Worm (Caenorhabditis elegans) whole organism, L4 larva: Measurements from ENCODE around the gene inx-18.

ENCODE experiments used
- F49E8.2 ChIP-seq: sonication (generic microtip); optimal IDR thresholded peaks from 2 replicates; lab custom pipeline; 2016; ENCODE audit warnings: missing compliant biosample characterization, mild to moderate bottlenecking, missing genetic modification characterization, borderline replicate concordance
- R02D3.7 ChIP-seq: fragments of 150-350 bp; sonication (generic microtip); optimal IDR thresholded peaks from 3 replicates; lab custom pipeline; 2014; ENCODE audit warnings: missing biosample characterization, missing genetic modification characterization
- ceh-28 ChIP-seq: fragments of 150-350 bp; optimal IDR thresholded peaks from 2 replicates; lab custom pipeline; 2014; ENCODE audit warnings: missing biosample characterization, missing genetic modification reagents, missing genetic modification characterization
- ceh-32 ChIP-seq: sonication (generic microtip); optimal IDR thresholded peaks from 2 replicates; lab custom pipeline; 2016; ENCODE audit warnings: mild to moderate bottlenecking, missing genetic modification characterization, missing compliant biosample characterization; ENCODE audit not compliant: poor library complexity
- dmd-9 ChIP-seq: fragments of 200-800 bp; sonication (Bioruptor generic); IDR thresholded peaks from 2 replicates; pipeline ENCODE4 v1.3.6; 2022; ENCODE audit warnings: missing genetic modification reagents, missing genetic modification characterization, missing compliant biosample characterization
- fkh-10 ChIP-seq: fragments of 150-350 bp; optimal IDR thresholded peaks from 2 replicates; lab custom pipeline; 2014; ENCODE audit warnings: missing biosample characterization, missing genetic modification reagents, missing genetic modification characterization
- lin-13 ChIP-seq: fragments of 150-350 bp; optimal IDR thresholded peaks from 2 replicates; lab custom pipeline; 2014; ENCODE audit warnings: missing biosample characterization, missing genetic modification reagents, missing genetic modification characterization
- nhr-11 ChIP-seq: fragments of 150-350 bp; optimal IDR thresholded peaks from 2 replicates; lab custom pipeline; 2014; ENCODE audit warnings: missing biosample characterization, missing genetic modification characterization
- nhr-25 ChIP-seq: sonication (generic microtip); optimal IDR thresholded peaks from 2 replicates; lab custom pipeline; 2017; ENCODE audit warnings: missing genetic modification characterization, mild to moderate bottlenecking, missing compliant biosample characterization, antibody characterized with exemption, moderate library complexity, borderline replicate concordance; ENCODE audit not compliant: insufficient read depth
- spr-1 ChIP-seq: sonication (generic microtip); optimal IDR thresholded peaks from 2 replicates; lab custom pipeline; 2016; ENCODE audit warnings: mild to moderate bottlenecking, missing genetic modification characterization, missing compliant biosample characterization
- unc-130 ChIP-seq: sonication (generic microtip); optimal IDR thresholded peaks from 2 replicates; lab custom pipeline; 2016; ENCODE audit warnings: missing genetic modification reagents, missing genetic modification characterization, missing compliant biosample characterization
- unc-62 ChIP-seq, 3 experiments: fragments of 150-350 bp in 1 of 3; sonication (generic microtip); optimal IDR thresholded peaks in 2 of 3; peaks in 1 of 3; 1 replicate in 1 of 3; 2 replicates in 2 of 3; lab custom pipeline; 2014 to 2017; ENCODE audit warnings: missing biosample characterization in 3 of 3, missing genetic modification characterization in 3 of 3, missing genetic modification reagents in 3 of 3, missing genotype in 1 of 3
- ztf-11 ChIP-seq: fragments of 150-350 bp; optimal IDR thresholded peaks from 2 replicates; lab custom pipeline; 2014; ENCODE audit warnings: missing biosample characterization, missing genetic modification characterization
- ztf-7 ChIP-seq: fragments of 150-350 bp; optimal IDR thresholded peaks from 2 replicates; lab custom pipeline; 2014; ENCODE audit warnings: missing biosample characterization, missing genetic modification characterization

DNA sequence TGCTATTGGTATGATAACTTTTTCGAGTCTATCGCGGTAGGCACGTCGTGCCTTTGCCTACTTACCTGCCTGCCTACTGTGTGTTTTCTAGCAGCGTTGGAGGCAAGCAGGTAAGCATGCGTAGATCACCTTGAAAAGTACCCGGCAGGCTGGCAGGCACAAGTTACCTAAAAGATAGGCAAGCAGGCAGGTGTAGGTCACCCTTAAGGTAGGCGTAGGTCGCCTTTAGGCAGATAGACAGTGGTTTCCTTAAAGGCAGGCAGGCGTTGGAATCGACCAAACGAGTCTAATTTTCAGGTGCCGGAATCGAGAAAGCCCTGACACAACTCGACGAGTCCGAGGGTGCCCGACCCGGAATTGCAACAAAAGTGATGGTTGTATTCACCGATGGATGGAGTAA lies 13.6 kb downstream of the inx-18 start:
- TF ChIP-seq dmd-9 (GFP tag; lab: Robert Waterston, UW): no peak
- TF ChIP-seq ztf-7 (tag; lab: Kevin White, UChicago): no peak
- TF ChIP-seq R02D3.7 (tag; lab: Kevin White, UChicago): no peak
- no peak for TF ChIP-seq F49E8.2 (tag; lab: Kevin White, UChicago)
- TF ChIP-seq lin-13: no peak
- TF ChIP-seq nhr-25: no peak
- no peak for TF ChIP-seq nhr-11 (tag; lab: Kevin White, UChicago)
- no peak for TF ChIP-seq ceh-32 (tag; lab: Kevin White, UChicago)
- no peak for TF ChIP-seq unc-130 (GFP tag; lab: Kevin White, UChicago)
- no peak for TF ChIP-seq fkh-10 (GFP tag; lab: Kevin White, UChicago)
- no peak for TF ChIP-seq spr-1
- no peak for TF ChIP-seq ceh-28 (tag; lab: Kevin White, UChicago)
- no peak for TF ChIP-seq ztf-11 (tag; lab: Kevin White, UChicago)
- TF ChIP-seq unc-62 (GFP tag; optimal IDR thresholded peaks at IDR 0.05 in 1 of 2; lab: Kevin White, UChicago): peak in 1 of 2 experiments; percentile 67
- no peak for TF ChIP-seq unc-62 (tag; optimal IDR thresholded peaks at IDR 0.05; lab: Kevin White, UChicago)
